Worm (Caenorhabditis elegans): ENCODE measurements around the gene nhr-61.

The nhr-61 gene

ce11 chrII:14813106-14813505 is 5.2 kb downstream of the nhr-61 start:
- TF ChIP-seq zfh-2 (GFP tag; conservative IDR thresholded peaks at IDR 0.05) = no peak
- no peak for TF ChIP-seq pha-4 (tag; optimal IDR thresholded peaks at IDR 0.05)
- peak; percentile 69 for TF ChIP-seq lsl-1 (GFP tag; optimal IDR thresholded peaks at IDR 0.05)
- TF ChIP-seq Y67H2A.10 (GFP tag; conservative IDR thresholded peaks at IDR 0.05) = no peak
- TF ChIP-seq B0035.1 (tag; optimal IDR thresholded peaks at IDR 0.05) = no peak
- TF ChIP-seq madf-6 (GFP tag; IDR thresholded peaks at IDR 0.05) = 0 out of 2 replicates have a peak, but pooled peaks have one; percentile 9

- TF ChIP-seq unc-62 (GFP tag; optimal IDR thresholded peaks at IDR 0.05) (peak; percentile 24), cebp-1 (GFP tag; IDR thresholded peaks at IDR 0.05) (no peak), cebp-1 (tag; optimal IDR thresholded peaks at IDR 0.05) (peak; percentile 38), ekl-4 (GFP tag; IDR thresholded peaks at IDR 0.05) (no peak), nhr-80 (tag; optimal IDR thresholded peaks at IDR 0.05) (peak; percentile 84), Y53G8AR.9 (GFP tag; conservative IDR thresholded peaks at IDR 0.05) (0 out of 2 replicates have a peak, but pooled peaks have one; percentile 39), F57C9.4 (tag; optimal IDR thresholded peaks at IDR 0.05) (no peak), dox-1 (GFP tag; IDR thresholded peaks at IDR 0.05) (peak; percentile 45; the same call in 1 of the 2 replicates)
These were observed 5.7 kb downstream of the nhr-61 start for ce11 chrII:14812661-14813060.

- peak; percentile 13 for TF ChIP-seq efl-1 (GFP tag; optimal IDR thresholded peaks at IDR 0.05)
- TF ChIP-seq madf-6 (GFP tag; IDR thresholded peaks at IDR 0.05) = peak; percentile 54; the same call in 1 of the 2 replicates
- no peak for TF ChIP-seq akir-1 (GFP tag; optimal IDR thresholded peaks at IDR 0.05)
These were observed 6.1 kb downstream of the nhr-61 start, which contains the start of gene osta-3 for ce11 chrII:14812231-14812630. osta-3 (plus strand) TSS chrII:14812531.

ce11 chrII:14811472-14811871 is 6.9 kb downstream of the nhr-61 start:
- TF ChIP-seq madf-10 (tag; optimal IDR thresholded peaks at IDR 0.05) = no peak
- TF ChIP-seq unc-62 (GFP tag; optimal IDR thresholded peaks at IDR 0.05) = peak; percentile 38
- TF ChIP-seq aptf-3 (GFP tag; IDR thresholded peaks at IDR 0.05) = no peak
- TF ChIP-seq nhr-90 (tag; optimal IDR thresholded peaks at IDR 0.05) = no peak
- TF ChIP-seq lir-1 (GFP tag; conservative IDR thresholded peaks at IDR 0.05) = no peak
- TF ChIP-seq hmg-1.2 (GFP tag; IDR thresholded peaks at IDR 0.05) = peak; percentile 80; the same call in 1 of the 2 replicates
- peak; percentile 53 for TF ChIP-seq nhr-80 (tag; optimal IDR thresholded peaks at IDR 0.05)
- no peak for TF ChIP-seq nfya-2 (GFP tag; IDR thresholded peaks at IDR 0.05)
- no peak for TF ChIP-seq K12H6.12 (tag; optimal IDR thresholded peaks at IDR 0.05)
- no peak for TF ChIP-seq attf-6 (GFP tag; IDR thresholded peaks at IDR 0.05)
- TF ChIP-seq dpff-1 (tag; optimal IDR thresholded peaks at IDR 0.05) = no peak
- TF ChIP-seq C06A6.2 (GFP tag; conservative IDR thresholded peaks at IDR 0.05) = no peak
- TF ChIP-seq pha-4 (tag; optimal IDR thresholded peaks at IDR 0.05) = no peak
- TF ChIP-seq aptf-2 (GFP tag; conservative IDR thresholded peaks at IDR 0.05) = no peak
- no peak for TF ChIP-seq F37B4.10 (GFP tag; IDR thresholded peaks at IDR 0.05)
- no peak for TF ChIP-seq madf-6 (GFP tag; IDR thresholded peaks at IDR 0.05)
- no peak for TF ChIP-seq Y95B8A.8 (GFP tag; IDR thresholded peaks at IDR 0.05)
- TF ChIP-seq him-1 (tag; optimal IDR thresholded peaks at IDR 0.05) = no peak
- no peak for TF ChIP-seq snpc-3.4 (tag; optimal IDR thresholded peaks at IDR 0.05)
- TF ChIP-seq fkh-3 (tag; optimal IDR thresholded peaks at IDR 0.05) = no peak
- TF ChIP-seq attf-3 (GFP tag; conservative IDR thresholded peaks at IDR 0.05) = no peak
- no peak for TF ChIP-seq lin-54 (GFP tag; optimal IDR thresholded peaks at IDR 0.05)
- TF ChIP-seq ztf-26 (tag; optimal IDR thresholded peaks at IDR 0.05) = no peak
- TF ChIP-seq ets-4 (GFP tag; optimal IDR thresholded peaks at IDR 0.05) = no peak
- TF ChIP-seq F49E8.2 (tag; optimal IDR thresholded peaks at IDR 0.05; ENCODE audit: insufficient read depth) = no peak
- no peak for TF ChIP-seq tlf-1 (GFP tag; optimal IDR thresholded peaks at IDR 0.05)
- TF ChIP-seq lsy-27 (tag; optimal IDR thresholded peaks at IDR 0.05; ENCODE audit: borderline replicate concordance, insufficient read depth) = no peak
- no peak for TF ChIP-seq ZK185.1 (tag; optimal IDR thresholded peaks at IDR 0.05; ENCODE audit: poor library complexity, severe bottlenecking)
- TF ChIP-seq akir-1 (GFP tag; optimal IDR thresholded peaks at IDR 0.05) = no peak
- TF ChIP-seq egrh-3 (GFP tag; IDR thresholded peaks at IDR 0.05) = no peak
- TF ChIP-seq lin-26 (GFP tag; IDR thresholded peaks at IDR 0.05) = no peak
- 0 out of 2 replicates have a peak, but pooled peaks have one; percentile 21 for TF ChIP-seq zfh-2 (GFP tag; conservative IDR thresholded peaks at IDR 0.05)
- TF ChIP-seq cebp-1 (GFP tag; IDR thresholded peaks at IDR 0.05) = 0 out of 2 replicates have a peak, but pooled peaks have one; percentile 12
- peak; percentile 45 for TF ChIP-seq cebp-1 (tag; optimal IDR thresholded peaks at IDR 0.05)
